Fruit fly (Drosophila melanogaster) Kc167 (cell line): ENCODE results near the gene Nepl21.

Experiments used
- Sin3A ChIP-seq: fragments of >200 bp; optimal IDR thresholded peaks from 2 replicates; lab custom pipeline; 2018; ENCODE audit warnings: missing external identifiers
- insv ChIP-seq: fragments of >200 bp; optimal IDR thresholded peaks from 3 replicates; lab custom pipeline; 2018; ENCODE audit warnings: missing external identifiers

DNA sequence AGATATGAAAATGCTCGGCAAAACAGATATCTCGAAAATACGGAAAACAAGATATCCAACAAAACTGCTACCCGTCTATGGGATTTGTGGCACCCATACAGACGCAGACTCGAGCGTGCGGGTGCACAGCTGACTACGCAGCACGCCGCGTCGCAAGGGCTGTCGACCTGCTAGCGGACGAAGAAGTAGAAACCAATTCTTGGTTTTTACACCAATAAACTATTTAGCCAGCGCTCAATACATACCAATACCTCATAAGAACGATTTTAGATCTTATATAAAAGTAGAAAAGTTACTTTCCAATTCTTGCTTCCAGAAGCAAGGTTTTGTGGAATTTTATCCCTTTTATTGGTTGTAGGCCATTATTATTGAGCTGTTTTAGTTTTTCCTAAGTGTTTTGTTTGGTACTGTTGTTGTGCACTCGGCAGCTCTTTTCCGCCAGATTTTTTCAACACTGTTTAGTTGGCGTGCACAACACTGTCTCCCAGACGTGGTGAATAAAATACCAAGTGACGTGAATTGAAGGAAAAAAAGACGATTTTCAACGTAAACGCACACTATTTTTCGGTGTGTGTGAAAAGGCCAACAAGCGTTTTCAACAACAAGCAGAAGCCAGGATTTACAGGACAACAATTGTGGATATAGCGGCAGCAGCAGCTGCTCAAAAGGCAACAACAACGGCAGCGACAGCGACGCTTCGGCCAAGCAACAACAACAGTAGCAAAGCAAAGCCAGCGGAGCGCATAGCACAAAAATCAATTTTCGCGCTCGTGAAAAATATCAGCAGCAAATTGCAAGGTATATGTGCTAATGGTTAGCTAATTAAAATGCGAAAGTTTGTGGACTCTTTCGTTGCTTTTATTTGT, 5.3 kb downstream of the Nepl21 start:
- no peak for TF ChIP-seq insv (lab: Kevin White, UChicago)
- no peak for TF ChIP-seq Sin3A
